Worm (Caenorhabditis elegans) whole organism, L4/young adult: ENCODE results near the gene C09B8.4.

Experiments used
- W03F9.2 ChIP-seq: fragments of 150-350 bp; optimal IDR thresholded peaks from 2 replicates; lab custom pipeline; 2014; ENCODE audit warnings: missing biosample characterization, missing genetic modification characterization
- dao-5 ChIP-seq: sonication (generic microtip); optimal IDR thresholded peaks from 2 replicates; lab custom pipeline; 2016; ENCODE audit warnings: missing genotype, missing genetic modification characterization, moderate library complexity, missing compliant biosample characterization

- no peak for TF ChIP-seq W03F9.2 (tag; lab: Kevin White, UChicago)
- no peak for TF ChIP-seq dao-5 (tag; lab: Kevin White, UChicago)
Measured at ce11 chrX:5995613-5996206, 24.0 kb downstream of the C09B8.4 start, which contains the start of gene inx-3.
